Fruit fly (Drosophila melanogaster): ENCODE measurements around the gene CG14107.

dm6 chr3L:13420212-13420611 is 39.1 kb upstream of the CG14107 start:
- no peak for TF ChIP-seq h (optimal IDR thresholded peaks at IDR 0.05)
- no peak for TF ChIP-seq psq (optimal IDR thresholded peaks at IDR 0.05)
- no peak for TF ChIP-seq ttk (optimal IDR thresholded peaks at IDR 0.05)
